Fruit fly (Drosophila melanogaster): ENCODE measurements around the gene CG42718.

Gene CG42718

DNA sequence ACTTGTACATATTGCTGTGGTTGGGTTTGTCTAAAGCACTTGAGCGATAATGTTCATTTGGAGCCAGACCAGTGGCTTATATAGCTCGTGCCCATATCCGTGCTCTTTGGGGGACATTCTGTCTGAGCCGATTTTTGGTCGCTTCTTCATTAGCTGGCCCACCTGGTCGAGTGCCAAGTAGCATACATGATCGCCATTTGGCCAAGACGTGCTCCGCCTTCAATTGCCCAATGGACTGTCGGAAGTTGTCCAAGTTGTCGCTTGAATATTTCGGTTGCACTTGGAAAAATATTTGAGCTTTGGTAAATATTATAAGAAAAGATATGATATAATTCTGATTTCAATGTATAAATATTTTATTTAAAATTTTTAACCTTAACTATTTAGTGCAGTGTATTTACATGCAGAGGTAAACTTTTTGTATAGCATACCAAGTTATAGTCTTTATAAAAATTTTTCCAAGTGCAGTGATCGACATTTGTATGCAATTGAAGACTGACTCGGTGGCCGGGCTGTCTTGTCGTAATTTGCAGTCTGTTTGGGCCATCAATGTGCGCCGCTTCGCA lies 35.6 kb downstream of the CG42718 start, which contains the start of gene CG13047:
Gene CG13047 (minus strand): TSS at position 51 of the 566 bp plus-strand sequence.
- no peak for TF ChIP-seq CG17801 (GFP tag; optimal IDR thresholded peaks at IDR 0.05; ENCODE audit: partially characterized antibody)

- TF ChIP-seq CG17801 (GFP tag; optimal IDR thresholded peaks at IDR 0.05; ENCODE audit: partially characterized antibody): no peak
Observed at dm6 chr3L:16283821-16284220, 37.3 kb downstream of the CG42718 start, which contains the start of gene CG13048. TSS of gene CG13048 (minus strand) at chr3L:16283921.

DNA sequence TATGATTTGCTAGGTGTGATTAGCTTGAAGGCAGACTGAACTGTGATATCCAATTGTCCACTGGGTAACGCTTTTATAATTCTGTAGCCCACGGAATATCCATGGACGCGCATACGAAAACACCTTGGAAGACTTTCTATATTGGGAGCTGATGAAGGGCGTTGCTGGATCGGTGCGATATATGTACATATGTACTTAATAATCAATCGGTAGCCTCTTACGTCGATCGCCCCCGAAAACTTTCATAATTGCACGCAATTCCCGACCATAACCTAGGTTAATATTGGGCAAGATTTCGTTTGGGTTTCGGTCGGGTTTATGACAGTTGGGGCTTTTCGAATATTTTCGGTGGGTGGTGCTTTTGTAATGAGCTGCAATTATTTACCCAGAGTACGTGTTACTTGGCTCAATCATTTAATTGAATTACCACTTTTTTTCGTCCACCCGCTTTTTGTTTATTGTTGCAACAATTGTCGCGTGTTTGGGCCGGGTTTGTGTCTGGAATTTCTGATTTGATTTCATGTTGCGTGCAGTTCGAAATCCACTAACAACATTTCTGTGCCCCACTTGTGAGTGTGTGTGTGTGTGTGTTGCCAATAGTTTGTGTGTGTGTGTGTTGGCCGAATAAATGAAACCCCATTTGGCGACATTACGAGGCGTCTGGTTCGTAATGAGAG lies 39.1 kb downstream of the CG42718 start, which contains the start of gene CG13049:
Gene CG13049 (minus strand): TSS at position 51 of the 677 bp plus-strand sequence.
- TF ChIP-seq CG17801 (GFP tag; optimal IDR thresholded peaks at IDR 0.05; ENCODE audit: partially characterized antibody): no peak

- no peak for TF ChIP-seq CG17801 (GFP tag; optimal IDR thresholded peaks at IDR 0.05; ENCODE audit: partially characterized antibody)
Observed at dm6 chr3L:16279987-16280454, 41.1 kb downstream of the CG42718 start, which contains the start of gene CG13064. TSS of gene CG13064 (plus strand) at chr3L:16280404.

DNA sequence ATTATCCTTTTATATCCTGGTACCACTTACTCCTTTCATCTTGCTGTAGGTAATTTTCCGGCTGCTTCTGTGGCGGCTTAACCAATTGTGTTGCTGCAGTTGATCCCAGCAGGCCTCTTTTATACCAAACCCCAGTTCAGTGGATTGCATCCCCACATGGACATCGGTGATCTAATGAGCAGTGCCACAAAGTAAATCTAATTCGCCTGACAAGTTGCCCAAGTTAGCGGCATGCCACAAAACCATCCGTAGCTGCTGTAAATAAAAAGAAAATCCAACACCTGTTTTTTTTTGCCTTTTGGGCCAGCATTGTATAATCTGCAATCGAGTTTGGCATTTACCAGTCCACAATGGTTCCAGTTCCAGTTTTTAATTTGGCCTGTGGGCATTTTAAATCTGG lies 41.9 kb downstream of the CG42718 start, which contains the start of gene CG13050:
Gene CG13050 (minus strand): TSS at position 101 of the 400 bp plus-strand sequence.
- no peak for TF ChIP-seq CG17801 (GFP tag; optimal IDR thresholded peaks at IDR 0.05; ENCODE audit: partially characterized antibody)

DNA sequence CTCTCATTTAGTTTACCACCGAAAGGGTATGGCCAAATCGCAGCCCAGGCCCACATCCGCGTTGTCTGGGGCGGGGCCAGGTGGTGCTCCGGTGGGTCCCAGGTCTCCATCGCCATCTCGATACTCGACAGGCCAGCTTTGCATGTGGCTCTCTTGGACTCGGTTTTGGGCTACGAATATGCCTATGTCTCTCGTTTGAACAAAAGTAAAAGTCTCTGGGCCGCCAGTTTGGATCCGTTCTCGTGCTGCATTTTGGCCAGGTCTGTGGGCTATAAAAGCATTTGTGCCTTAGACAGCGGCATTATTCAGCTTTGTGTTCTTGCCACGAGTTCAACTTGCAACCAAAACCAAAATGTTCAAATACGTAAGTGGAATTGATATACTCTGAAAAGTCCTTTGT lies 43.9 kb downstream of the CG42718 start, which contains the start of gene CG13065:
Gene CG13065 (plus strand): TSS at position 301 of the 400 bp plus-strand sequence.
- TF ChIP-seq CG17801 (GFP tag; optimal IDR thresholded peaks at IDR 0.05; ENCODE audit: partially characterized antibody): no peak

DNA sequence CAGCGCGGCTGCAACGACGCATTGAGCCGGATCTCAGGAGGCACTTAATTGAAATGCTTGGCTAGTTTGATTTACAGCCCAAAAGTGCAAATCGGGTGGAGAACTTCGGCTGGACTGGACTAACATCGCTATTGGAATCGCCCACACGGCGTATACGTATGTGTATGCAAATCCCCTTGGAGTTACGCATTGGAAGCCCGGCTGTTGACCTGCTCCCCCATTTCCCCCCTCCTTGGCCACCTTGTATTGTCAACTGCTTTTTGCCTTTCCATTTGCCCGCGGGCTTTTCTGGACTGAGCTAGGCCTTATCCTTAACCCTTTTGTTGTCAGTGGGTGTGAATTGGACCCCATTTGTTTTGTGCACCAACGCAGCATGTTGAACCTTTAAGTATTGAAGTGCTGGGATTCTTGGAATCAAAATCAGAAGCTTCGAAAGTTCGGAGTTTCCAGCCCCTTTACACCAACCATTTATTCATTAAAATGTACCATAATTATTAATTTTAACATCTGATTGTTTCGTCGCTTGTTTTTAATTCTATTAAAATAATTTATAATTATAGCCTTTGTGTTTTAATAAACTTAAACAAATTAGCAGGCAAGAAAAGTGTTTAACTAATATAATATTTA lies 45.6 kb downstream of the CG42718 start:
- no peak for TF ChIP-seq CG17801 (GFP tag; optimal IDR thresholded peaks at IDR 0.05; ENCODE audit: partially characterized antibody)

DNA sequence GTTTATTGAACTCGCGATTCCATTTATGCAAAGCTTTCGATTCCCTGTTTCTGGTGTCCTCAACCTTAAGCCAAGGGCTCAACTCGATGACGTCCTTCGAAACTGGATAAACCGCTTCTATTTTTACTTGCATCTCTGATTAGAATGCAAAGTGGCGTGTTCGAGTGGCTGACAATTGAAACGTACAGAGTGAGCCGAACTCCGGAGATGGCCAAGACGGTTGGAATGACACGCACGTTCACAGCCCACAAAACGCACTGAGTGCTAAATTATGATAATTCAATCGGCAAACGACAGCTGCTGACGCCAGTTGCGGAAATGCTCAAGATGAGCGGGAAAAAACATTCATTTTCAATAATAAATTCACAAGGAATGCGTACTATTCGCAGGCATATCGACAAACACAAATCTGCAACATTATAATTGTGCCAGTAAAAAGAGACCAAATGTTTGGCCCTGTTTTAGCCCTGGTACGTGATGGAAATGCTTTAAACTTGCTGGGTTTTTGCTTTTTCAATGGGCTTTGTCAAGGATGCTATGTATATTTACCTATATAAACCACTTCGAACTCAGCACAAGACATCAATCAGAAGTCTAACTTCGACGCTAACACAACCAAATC lies 48.6 kb downstream of the CG42718 start, which contains the start of gene CG13066:
Gene CG13066 (plus strand): TSS at position 572 of the 622 bp plus-strand sequence.
- no peak for TF ChIP-seq CG17801 (GFP tag; optimal IDR thresholded peaks at IDR 0.05; ENCODE audit: partially characterized antibody)
